Fruit fly (Drosophila melanogaster) whole organism, embryonic: ENCODE results near the gene Grd.

Source experiments
- CG10366 ChIP-seq: fragments of 200-800 bp; sonication (Bioruptor generic); IDR thresholded peaks from 2 replicates; pipeline ENCODE4 v1.3.6; 2022; ENCODE audit warnings: missing biosample characterization, missing genetic modification characterization
- CG11085 ChIP-seq: fragments of 200-800 bp; sonication (Bioruptor generic); IDR thresholded peaks from 2 replicates; pipeline ENCODE4 v1.3.6; 2022; ENCODE audit warnings: missing biosample characterization, missing genetic modification characterization
- CG12104 ChIP-seq: fragments of 200-800 bp; sonication (Bioruptor generic); optimal IDR thresholded peaks from 3 replicates; lab custom pipeline; 2016; ENCODE audit warnings: missing biosample characterization, missing genetic modification characterization
- CG13894 ChIP-seq: fragments of 200-800 bp; sonication (Bioruptor generic); optimal IDR thresholded peaks from 3 replicates; lab custom pipeline; 2018; ENCODE audit warnings: missing biosample characterization, mild to moderate bottlenecking, missing genetic modification characterization, moderate library complexity
- CG15011 ChIP-seq: fragments of 200-800 bp; sonication (Bioruptor generic); optimal IDR thresholded peaks from 3 replicates; lab custom pipeline; 2018; ENCODE audit warnings: missing biosample characterization, mild to moderate bottlenecking, missing genetic modification characterization
- CG15514 ChIP-seq: fragments of 200-800 bp; sonication (Bioruptor generic); optimal IDR thresholded peaks from 3 replicates; lab custom pipeline; 2017; ENCODE audit warnings: missing biosample characterization, missing genetic modification characterization, mild to moderate bottlenecking, moderate library complexity, missing genetic modification reagents
- CG1602 ChIP-seq: fragments of 200-800 bp; sonication (Bioruptor generic); optimal IDR thresholded peaks from 3 replicates; lab custom pipeline; 2016; ENCODE audit warnings: missing biosample characterization, missing genetic modification characterization
- CG17359 ChIP-seq: fragments of 200-800 bp; sonication (Bioruptor generic); optimal IDR thresholded peaks from 3 replicates; lab custom pipeline; 2018; ENCODE audit warnings: missing biosample characterization, mild to moderate bottlenecking, missing genetic modification characterization, moderate library complexity
- CG18619 ChIP-seq: fragments of 200-800 bp; sonication (Bioruptor generic); optimal IDR thresholded peaks from 3 replicates; lab custom pipeline; 2017; ENCODE audit warnings: missing biosample characterization, mild to moderate bottlenecking, missing genetic modification characterization
- CG2116 ChIP-seq: fragments of 200-800 bp; sonication (Bioruptor generic); optimal IDR thresholded peaks from 3 replicates; lab custom pipeline; 2018; ENCODE audit warnings: missing biosample characterization, mild to moderate bottlenecking, missing genetic modification characterization
- CG2129 ChIP-seq: fragments of 200-800 bp; sonication (Bioruptor generic); IDR thresholded peaks from 2 replicates; pipeline ENCODE4 v1.3.6; 2022; ENCODE audit warnings: missing biosample characterization, missing genetic modification characterization; ENCODE audit not compliant: partially characterized antibody
- CG3065 ChIP-seq: fragments of 200-800 bp; sonication (Bioruptor generic); optimal IDR thresholded peaks from 2 replicates; lab custom pipeline; 2016; ENCODE audit warnings: missing biosample characterization, missing genetic modification characterization
- CG32532 ChIP-seq: fragments of 200-800 bp; sonication (Bioruptor generic); IDR thresholded peaks from 2 replicates; pipeline ENCODE4 v1.3.6; 2022; ENCODE audit warnings: missing biosample characterization, missing genetic modification characterization
- CG32767 ChIP-seq: fragments of 200-800 bp; sonication (Bioruptor generic); IDR thresholded peaks from 2 replicates; pipeline ENCODE4 v1.3.6; 2022; ENCODE audit warnings: missing biosample characterization, missing genetic modification characterization
- CG3726 ChIP-seq: fragments of 200-800 bp; sonication (Bioruptor generic); IDR thresholded peaks from 3 replicates; pipeline ENCODE4, ENCODE4 v1.3.6; 2022; ENCODE audit warnings: missing biosample characterization, missing genetic modification characterization
- CG3847 ChIP-seq: fragments of 200-800 bp; sonication (Bioruptor generic); IDR thresholded peaks from 2 replicates; pipeline ENCODE4 v1.3.6; 2022; ENCODE audit warnings: missing biosample characterization, missing genetic modification characterization
- CG5180 ChIP-seq: fragments of 200-800 bp; sonication (Bioruptor generic); optimal IDR thresholded peaks from 3 replicates; lab custom pipeline; 2017; ENCODE audit warnings: missing biosample characterization, missing genetic modification characterization, mild to moderate bottlenecking, moderate library complexity, missing genetic modification reagents
- CG6689 ChIP-seq: fragments of 200-800 bp; sonication (Bioruptor generic); IDR thresholded peaks from 2 replicates; pipeline ENCODE4 v1.3.6; 2022; ENCODE audit warnings: missing biosample characterization, missing genetic modification characterization
- CG6854 ChIP-seq: fragments of 200-800 bp; sonication (Bioruptor generic); optimal IDR thresholded peaks from 3 replicates; lab custom pipeline; 2017; ENCODE audit warnings: missing biosample characterization, mild to moderate bottlenecking, missing genetic modification characterization
- CG7928 ChIP-seq: fragments of 200-800 bp; sonication (Bioruptor generic); optimal IDR thresholded peaks from 2 replicates; lab custom pipeline; 2017; ENCODE audit warnings: missing biosample characterization, mild to moderate bottlenecking, missing genetic modification characterization
- D ChIP-seq, 2 experiments: fragments of 200-800 bp in 1 of 2; fragments of >200 bp in 1 of 2; sonication (Bioruptor generic) in 1 of 2; optimal IDR thresholded peaks; 2 replicates in 1 of 2; 3 replicates in 1 of 2; lab custom pipeline; 2017; ENCODE audit warnings: mild to moderate bottlenecking in 1 of 2, missing biosample characterization in 1 of 2, missing genetic modification characterization in 1 of 2, missing genetic modification reagents in 1 of 2
- Fer3 ChIP-seq: fragments of 200-800 bp; sonication (Bioruptor generic); optimal IDR thresholded peaks from 2 replicates; lab custom pipeline; 2018; ENCODE audit warnings: missing biosample characterization, mild to moderate bottlenecking, missing genetic modification characterization, moderate library complexity
- Hey ChIP-seq: fragments of 200-800 bp; sonication (Bioruptor generic); optimal IDR thresholded peaks from 3 replicates; lab custom pipeline; 2018; ENCODE audit warnings: missing biosample characterization, mild to moderate bottlenecking, missing genetic modification characterization
- Meics ChIP-seq: fragments of 200-800 bp; sonication (Bioruptor generic); optimal IDR thresholded peaks from 2 replicates; lab custom pipeline; 2017; ENCODE audit warnings: missing biosample characterization, mild to moderate bottlenecking, missing genetic modification characterization
- Neu2 ChIP-seq: fragments of 200-800 bp; sonication (Bioruptor generic); optimal IDR thresholded peaks from 3 replicates; lab custom pipeline; 2016; ENCODE audit warnings: missing biosample characterization, missing genetic modification characterization, borderline replicate concordance
- Pdp1 ChIP-seq, 2 experiments: fragments of 200-800 bp; sonication (Bioruptor generic); optimal IDR thresholded peaks; 3 replicates each; lab custom pipeline; 2016; ENCODE audit warnings: missing biosample characterization in 2 of 2, missing genetic modification characterization in 2 of 2, mild to moderate bottlenecking in 1 of 2, moderate library complexity in 1 of 2
- Poxn ChIP-seq: fragments of 200-800 bp; sonication (Bioruptor generic); IDR thresholded peaks from 2 replicates; pipeline ENCODE4 v1.3.6; 2022; ENCODE audit warnings: missing biosample characterization, missing genetic modification characterization
- Vsx1 ChIP-seq: fragments of 200-800 bp; sonication (Bioruptor generic); optimal IDR thresholded peaks from 2 replicates; lab custom pipeline; 2017; ENCODE audit warnings: missing biosample characterization, mild to moderate bottlenecking, missing genetic modification characterization, missing genetic modification reagents
- bsh ChIP-seq, 2 experiments: fragments of 200-800 bp; sonication (Bioruptor generic); optimal IDR thresholded peaks; 2 replicates each; lab custom pipeline; 2017 to 2018; ENCODE audit warnings: mild to moderate bottlenecking in 2 of 2, missing biosample characterization in 2 of 2, missing genetic modification characterization in 2 of 2, moderate library complexity in 1 of 2
- caup ChIP-seq: fragments of 200-800 bp; sonication (Bioruptor generic); optimal IDR thresholded peaks from 3 replicates; lab custom pipeline; 2017; ENCODE audit warnings: missing biosample characterization, mild to moderate bottlenecking, missing genetic modification characterization, moderate library complexity; ENCODE audit not compliant: severe bottlenecking
- corto ChIP-seq: fragments of 200-800 bp; sonication (Bioruptor generic); optimal IDR thresholded peaks from 2 replicates; lab custom pipeline; 2016; ENCODE audit warnings: missing biosample characterization, mild to moderate bottlenecking, missing genetic modification characterization, moderate library complexity
- dan ChIP-seq: fragments of 200-800 bp; sonication (Bioruptor generic); IDR thresholded peaks from 2 replicates; pipeline ENCODE4 v1.3.6; 2022; ENCODE audit warnings: missing biosample characterization, missing genetic modification characterization
- dimm ChIP-seq: fragments of 200-800 bp; sonication (Bioruptor generic); IDR thresholded peaks from 2 replicates; pipeline ENCODE4 v1.3.6; 2022; ENCODE audit warnings: missing biosample characterization, missing genetic modification characterization
- fd64A ChIP-seq: fragments of 200-800 bp; sonication (Bioruptor generic); optimal IDR thresholded peaks from 3 replicates; lab custom pipeline; 2018; ENCODE audit warnings: missing biosample characterization, mild to moderate bottlenecking, missing genetic modification characterization
- fu2 ChIP-seq: fragments of 200-800 bp; sonication (Bioruptor generic); optimal IDR thresholded peaks from 2 replicates; lab custom pipeline; 2016; ENCODE audit warnings: missing biosample characterization, missing genetic modification characterization
- gem ChIP-seq: fragments of 200-800 bp; sonication (Bioruptor generic); optimal IDR thresholded peaks from 2 replicates; lab custom pipeline; 2019; ENCODE audit warnings: missing biosample characterization, mild to moderate bottlenecking, missing genetic modification characterization, moderate library complexity
- gsb-n ChIP-seq: fragments of 200-800 bp; sonication (Bioruptor generic); optimal IDR thresholded peaks from 3 replicates; lab custom pipeline; 2018; ENCODE audit warnings: missing biosample characterization, mild to moderate bottlenecking, missing genetic modification characterization
- h ChIP-seq: fragments of >200 bp; optimal IDR thresholded peaks from 2 replicates; lab custom pipeline; 2017
- ham ChIP-seq: fragments of 200-800 bp; sonication (Bioruptor generic); IDR thresholded peaks from 2 replicates; pipeline ENCODE4 v1.3.6; 2022; ENCODE audit warnings: missing biosample characterization, missing genetic modification characterization
- jumu ChIP-seq: fragments of 200-800 bp; sonication (Bioruptor generic); optimal IDR thresholded peaks from 3 replicates; lab custom pipeline; 2016; ENCODE audit warnings: missing biosample characterization, missing genetic modification characterization
- lov ChIP-seq, 2 experiments: fragments of 200-800 bp in 1 of 2; fragments of >200 bp in 1 of 2; sonication (Bioruptor generic) in 1 of 2; IDR thresholded peaks in 1 of 2; optimal IDR thresholded peaks in 1 of 2; 2 replicates in 1 of 2; 3 replicates in 1 of 2; pipeline versions ENCODE4 v1.3.6 to Lab custom; 2017 to 2022; ENCODE audit warnings: missing biosample characterization in 1 of 2, missing genetic modification characterization in 1 of 2
- mirr ChIP-seq: fragments of 200-800 bp; sonication (Bioruptor generic); optimal IDR thresholded peaks from 3 replicates; lab custom pipeline; 2018; ENCODE audit warnings: missing biosample characterization, mild to moderate bottlenecking, missing genetic modification characterization
- org-1 ChIP-seq: fragments of 200-800 bp; sonication (Bioruptor generic); optimal IDR thresholded peaks from 2 replicates; lab custom pipeline; 2017; ENCODE audit warnings: missing biosample characterization, missing genetic modification characterization
- psq ChIP-seq: fragments of 200-800 bp; sonication (Bioruptor generic); optimal IDR thresholded peaks from 2 replicates; lab custom pipeline; 2017; ENCODE audit warnings: missing biosample characterization, missing genetic modification characterization
- sc ChIP-seq, 3 experiments: fragments of >200 bp in 2 of 3; fragments of 200-800 bp in 1 of 3; sonication (Bioruptor generic) in 1 of 3; optimal IDR thresholded peaks; 2 replicates in 2 of 3; 3 replicates in 1 of 3; lab custom pipeline; 2017; ENCODE audit warnings: mild to moderate bottlenecking in 1 of 3, missing biosample characterization in 1 of 3, missing genetic modification characterization in 1 of 3, missing genetic modification reagents in 1 of 3
- slou ChIP-seq: fragments of 200-800 bp; sonication (Bioruptor generic); optimal IDR thresholded peaks from 3 replicates; lab custom pipeline; 2016; ENCODE audit warnings: missing biosample characterization, missing genetic modification characterization
- sr ChIP-seq: fragments of 200-800 bp; sonication (Bioruptor generic); IDR thresholded peaks from 3 replicates; pipeline ENCODE4 v1.3.6; 2022; ENCODE audit warnings: missing biosample characterization, missing genetic modification characterization
- tap ChIP-seq: fragments of 200-800 bp; optimal IDR thresholded peaks from 3 replicates; lab custom pipeline; 2019; ENCODE audit warnings: missing biosample characterization, mild to moderate bottlenecking, missing genetic modification characterization, moderate library complexity

Gene Grd

dm6 chr3L:17791495-17791894, 31.6 kb upstream of the Grd start (continued):
- TF ChIP-seq D (optimal IDR thresholded peaks at IDR 0.05; lab: Kevin White, UChicago) (no peak), D (GFP tag; optimal IDR thresholded peaks at IDR 0.05; lab: Kevin White, UChicago) (no peak), h (lab: Kevin White, UChicago) (no peak), slou (peak; percentile 2), sr (no peak), CG15011 (GFP tag; lab: Kevin White, UChicago) (peak; percentile 62), mirr (GFP tag; lab: Kevin White, UChicago) (no peak), jumu (GFP tag; lab: Kevin White, UChicago) (no peak), CG2116 (GFP tag; lab: Kevin White, UChicago) (no peak), CG10366 (GFP tag; lab: Robert Waterston, UW) (no peak), Hey (tag; lab: Kevin White, UChicago) (peak; percentile 13), gsb-n (tag; lab: Kevin White, UChicago) (no peak), CG7928 (GFP tag; lab: Kevin White, UChicago) (no peak), CG18619 (no peak), sc (optimal IDR thresholded peaks at IDR 0.05; lab: Kevin White, UChicago) (no peak), sc (GFP tag; optimal IDR thresholded peaks at IDR 0.05; lab: Kevin White, UChicago) (no peak), Poxn (GFP tag; lab: Robert Waterston, UW) (no peak), psq (GFP tag; lab: Kevin White, UChicago) (no peak), CG3065 (GFP tag; lab: Kevin White, UChicago) (no peak), ham (no peak), Neu2 (GFP tag; lab: Kevin White, UChicago) (no peak), corto (GFP tag; lab: Kevin White, UChicago) (no peak), CG11085 (GFP tag; lab: Robert Waterston, UW) (no peak), gem (tag; lab: Kevin White, UChicago) (no peak), fd64A (GFP tag; lab: Kevin White, UChicago) (no peak), CG32532 (GFP tag; lab: Robert Waterston, UW) (no peak), CG5180 (GFP tag; lab: Kevin White, UChicago) (no peak), CG17359 (tag; lab: Kevin White, UChicago) (no peak), dan (GFP tag; lab: Robert Waterston, UW) (no peak), CG3726 (GFP tag; lab: Robert Waterston, UW) (no peak), CG32767 (GFP tag; lab: Robert Waterston, UW) (no peak), Fer3 (tag; lab: Kevin White, UChicago) (peak; percentile 81), Pdp1 (GFP tag; optimal IDR thresholded peaks at IDR 0.05; lab: Kevin White, UChicago) (no peak), org-1 (GFP tag; lab: Kevin White, UChicago) (peak; percentile 12), dimm (GFP tag; lab: Robert Waterston, UW) (no peak), CG3847 (GFP tag; lab: Robert Waterston, UW) (no peak), CG6854 (GFP tag; lab: Kevin White, UChicago) (peak; percentile 62), lov (optimal IDR thresholded peaks at IDR 0.05; lab: Kevin White, UChicago) (no peak), lov (GFP tag; IDR thresholded peaks at IDR 0.05; lab: Robert Waterston, UW) (no peak), CG13894 (no peak), fu2 (GFP tag; lab: Kevin White, UChicago) (no peak), caup (GFP tag; lab: Kevin White, UChicago) (peak; percentile 85), CG2129 (no peak), CG15514 (peak; percentile 41), Meics (peak; percentile 81), Vsx1 (GFP tag; lab: Kevin White, UChicago) (no peak), CG6689 (GFP tag; lab: Robert Waterston, UW) (no peak), CG12104 (GFP tag; lab: Kevin White, UChicago) (peak; percentile 45), CG1602 (GFP tag; lab: Kevin White, UChicago) (no peak), bsh (GFP tag; optimal IDR thresholded peaks at IDR 0.05; lab: Kevin White, UChicago) (no peak), tap (no peak)
